Worm (Caenorhabditis elegans): ENCODE data around the gene Y37A1B.7.

DNA sequence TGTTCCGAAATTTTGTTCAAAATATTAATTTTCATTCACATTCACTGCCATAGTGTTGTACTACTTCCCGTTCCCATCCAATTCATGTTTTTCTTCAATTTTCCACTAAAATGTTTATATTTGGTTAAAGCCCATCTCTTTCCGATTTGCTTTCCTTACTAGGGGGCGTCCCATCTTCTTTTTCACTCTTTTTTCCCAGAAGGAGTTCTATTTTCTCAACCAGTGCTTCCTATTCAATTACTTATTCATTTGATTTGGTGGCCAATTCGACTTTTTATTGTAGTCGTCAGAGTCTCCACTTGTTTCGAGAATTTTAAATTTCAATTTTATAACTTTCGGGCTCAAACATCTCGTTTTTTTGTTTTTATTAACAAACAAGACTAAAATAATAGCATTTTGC lies 41.8 kb downstream of the Y37A1B.7 start:
- TF ChIP-seq nhr-12 (tag; optimal IDR thresholded peaks at IDR 0.05) (no peak), unc-62 (GFP tag; optimal IDR thresholded peaks at IDR 0.05) (no peak)

All from whole organism, L2 larva.